Fruit fly (Drosophila melanogaster) whole organism, embryonic: ENCODE measurements around the gene CG10863.
A peak's percentile ranks its signal among the peaks of the same experiment; 100 is the strongest.

ENCODE experiments used
- B-H2 ChIP-seq: fragments of 200-800 bp; sonication (Bioruptor generic); optimal IDR thresholded peaks from 2 replicates; lab custom pipeline; 2018; ENCODE audit warnings: missing biosample characterization, mild to moderate bottlenecking, missing genetic modification characterization
- Bgb ChIP-seq: fragments of 200-800 bp; sonication (Bioruptor generic); IDR thresholded peaks from 2 replicates; pipeline ENCODE4 v1.3.6; 2022; ENCODE audit warnings: missing biosample characterization, missing genetic modification characterization; ENCODE audit not compliant: partially characterized antibody
- Blimp-1 ChIP-seq: fragments of 200-800 bp; sonication (Bioruptor generic); optimal IDR thresholded peaks from 3 replicates; lab custom pipeline; 2018; ENCODE audit warnings: missing biosample characterization, missing genetic modification characterization, mild to moderate bottlenecking, moderate library complexity, missing genetic modification reagents
- BtbVII ChIP-seq: fragments of 200-800 bp; sonication (Bioruptor generic); optimal IDR thresholded peaks from 3 replicates; lab custom pipeline; 2017; ENCODE audit warnings: missing biosample characterization, mild to moderate bottlenecking, missing genetic modification characterization
- CG10543 ChIP-seq: fragments of 200-800 bp; sonication (Bioruptor generic); optimal IDR thresholded peaks from 3 replicates; lab custom pipeline; 2017; ENCODE audit warnings: missing biosample characterization, mild to moderate bottlenecking, missing genetic modification characterization, moderate library complexity
- CG11247 ChIP-seq: fragments of 200-800 bp; sonication (Bioruptor generic); IDR thresholded peaks from 2 replicates; pipeline ENCODE4 v1.3.6; 2022; ENCODE audit warnings: missing biosample characterization, missing genetic modification characterization
- CG15514 ChIP-seq: fragments of 200-800 bp; sonication (Bioruptor generic); optimal IDR thresholded peaks from 3 replicates; lab custom pipeline; 2017; ENCODE audit warnings: missing biosample characterization, missing genetic modification characterization, mild to moderate bottlenecking, moderate library complexity, missing genetic modification reagents
- CG17361 ChIP-seq: fragments of 200-800 bp; sonication (Bioruptor generic); IDR thresholded peaks from 3 replicates; pipeline ENCODE4 v1.3.6; 2022; ENCODE audit warnings: missing biosample characterization, missing genetic modification characterization
- CG18262 ChIP-seq: fragments of 200-800 bp; optimal IDR thresholded peaks from 3 replicates; lab custom pipeline; 2019; ENCODE audit warnings: missing biosample characterization, mild to moderate bottlenecking, missing genetic modification characterization, moderate library complexity
- CG18599 ChIP-seq: fragments of 200-800 bp; sonication (Bioruptor generic); optimal IDR thresholded peaks from 3 replicates; lab custom pipeline; 2017; ENCODE audit warnings: missing biosample characterization, missing genetic modification characterization, mild to moderate bottlenecking, moderate library complexity, missing genetic modification reagents
- CG2120 ChIP-seq: fragments of 200-800 bp; sonication (Bioruptor generic); optimal IDR thresholded peaks from 3 replicates; lab custom pipeline; 2016; ENCODE audit warnings: missing biosample characterization, missing genetic modification characterization
- CG2199 ChIP-seq: fragments of 200-800 bp; sonication (Bioruptor generic); IDR thresholded peaks from 3 replicates; pipeline ENCODE4 v1.3.6; 2022; ENCODE audit warnings: missing biosample characterization, missing genetic modification characterization
- CG2678 ChIP-seq: fragments of 200-800 bp; sonication (Bioruptor generic); optimal IDR thresholded peaks from 3 replicates; lab custom pipeline; 2019; ENCODE audit warnings: missing biosample characterization, mild to moderate bottlenecking, missing genetic modification characterization, moderate library complexity
- CG2889 ChIP-seq: fragments of 200-800 bp; sonication (Bioruptor generic); IDR thresholded peaks from 3 replicates; pipeline ENCODE4 v1.3.6; 2022; ENCODE audit warnings: missing biosample characterization, missing genetic modification characterization
- CG6683 ChIP-seq: fragments of 200-800 bp; sonication (Bioruptor generic); optimal IDR thresholded peaks from 2 replicates; lab custom pipeline; 2017; ENCODE audit warnings: missing biosample characterization, mild to moderate bottlenecking, missing genetic modification characterization, missing genetic modification reagents
- CG6765 ChIP-seq: fragments of 200-800 bp; sonication (Bioruptor generic); optimal IDR thresholded peaks from 3 replicates; lab custom pipeline; 2017; ENCODE audit warnings: missing biosample characterization, mild to moderate bottlenecking, missing genetic modification characterization
- CG7745 ChIP-seq: fragments of 200-800 bp; sonication (Bioruptor generic); optimal IDR thresholded peaks from 2 replicates; lab custom pipeline; 2018; ENCODE audit warnings: missing biosample characterization, mild to moderate bottlenecking, missing genetic modification characterization, moderate library complexity
- CG8281 ChIP-seq: fragments of 200-800 bp; sonication (Bioruptor generic); optimal IDR thresholded peaks from 2 replicates; lab custom pipeline; 2018; ENCODE audit warnings: missing biosample characterization, mild to moderate bottlenecking, missing genetic modification characterization, moderate library complexity
- CG8290 ChIP-seq, 3 experiments: fragments of 200-800 bp; sonication (Bioruptor generic); optimal IDR thresholded peaks; 2 replicates each; lab custom pipeline; 2016 to 2019; ENCODE audit warnings: missing biosample characterization in 3 of 3, missing genetic modification characterization in 3 of 3, mild to moderate bottlenecking in 2 of 3, moderate library complexity in 1 of 3
- CG8765 ChIP-seq: fragments of 200-800 bp; sonication (Bioruptor generic); IDR thresholded peaks from 2 replicates; pipeline ENCODE4 v1.3.6; 2022; ENCODE audit warnings: missing biosample characterization, missing genetic modification characterization
- ERR ChIP-seq: fragments of 200-800 bp; sonication (Bioruptor generic); optimal IDR thresholded peaks from 2 replicates; lab custom pipeline; 2016; ENCODE audit warnings: missing biosample characterization, missing genetic modification characterization
- Fer1 ChIP-seq: fragments of 200-800 bp; sonication (Bioruptor generic); optimal IDR thresholded peaks from 2 replicates; lab custom pipeline; 2017; ENCODE audit warnings: missing biosample characterization, mild to moderate bottlenecking, missing genetic modification characterization
- Fer3 ChIP-seq: fragments of 200-800 bp; sonication (Bioruptor generic); optimal IDR thresholded peaks from 2 replicates; lab custom pipeline; 2018; ENCODE audit warnings: missing biosample characterization, mild to moderate bottlenecking, missing genetic modification characterization, moderate library complexity
- Hmr ChIP-seq: fragments of 200-800 bp; sonication (Bioruptor generic); optimal IDR thresholded peaks from 3 replicates; lab custom pipeline; 2017; ENCODE audit warnings: mild to moderate bottlenecking, missing biosample characterization, missing genetic modification reagents, missing genetic modification characterization
- Hmx ChIP-seq: fragments of 200-800 bp; sonication (Bioruptor generic); optimal IDR thresholded peaks from 2 replicates; lab custom pipeline; 2016; ENCODE audit warnings: missing biosample characterization, missing genetic modification characterization
- Lim3 ChIP-seq: fragments of 200-800 bp; sonication (Bioruptor generic); IDR thresholded peaks from 2 replicates; pipeline ENCODE4 v1.3.6; 2022; ENCODE audit warnings: missing biosample characterization, missing genetic modification characterization
- NC2α ChIP-seq: fragments of 200-800 bp; sonication (Bioruptor generic); optimal IDR thresholded peaks from 2 replicates; lab custom pipeline; 2016; ENCODE audit warnings: missing biosample characterization, missing genetic modification characterization
- Nf-YB ChIP-seq: fragments of 200-800 bp; sonication (Bioruptor generic); optimal IDR thresholded peaks from 3 replicates; lab custom pipeline; 2019; ENCODE audit warnings: missing biosample characterization, mild to moderate bottlenecking, missing genetic modification characterization, moderate library complexity
- Poxn ChIP-seq: fragments of 200-800 bp; sonication (Bioruptor generic); IDR thresholded peaks from 2 replicates; pipeline ENCODE4 v1.3.6; 2022; ENCODE audit warnings: missing biosample characterization, missing genetic modification characterization
- Ptx1 ChIP-seq: fragments of 200-800 bp; sonication (Bioruptor generic); IDR thresholded peaks from 2 replicates; pipeline ENCODE4 v1.3.6; 2022; ENCODE audit warnings: missing biosample characterization, missing genetic modification characterization
- Rfx ChIP-seq: fragments of 200-800 bp; sonication (Bioruptor generic); IDR thresholded peaks from 2 replicates; pipeline ENCODE4 v1.3.6; 2022; ENCODE audit warnings: missing biosample characterization, missing genetic modification characterization
- Side ChIP-seq: fragments of 200-800 bp; sonication (Bioruptor generic); optimal IDR thresholded peaks from 2 replicates; lab custom pipeline; 2016; ENCODE audit warnings: missing biosample characterization, missing genetic modification characterization
- caup ChIP-seq: fragments of 200-800 bp; sonication (Bioruptor generic); optimal IDR thresholded peaks from 3 replicates; lab custom pipeline; 2017; ENCODE audit warnings: missing biosample characterization, mild to moderate bottlenecking, missing genetic modification characterization, moderate library complexity; ENCODE audit not compliant: severe bottlenecking
- cwo ChIP-seq: fragments of 200-800 bp; sonication (Bioruptor generic); optimal IDR thresholded peaks from 3 replicates; lab custom pipeline; 2017; ENCODE audit warnings: missing biosample characterization, missing genetic modification characterization, mild to moderate bottlenecking, moderate library complexity, missing genetic modification reagents
- ewg ChIP-seq: fragments of 200-800 bp; sonication (Bioruptor generic); optimal IDR thresholded peaks from 3 replicates; lab custom pipeline; 2017; ENCODE audit warnings: mild to moderate bottlenecking, missing biosample characterization, missing genetic modification reagents, missing genetic modification characterization
- fd3F ChIP-seq: fragments of 200-800 bp; sonication (Bioruptor generic); optimal IDR thresholded peaks from 2 replicates; lab custom pipeline; 2018; ENCODE audit warnings: missing biosample characterization, mild to moderate bottlenecking, missing genetic modification characterization, moderate library complexity
- ftz-f1 ChIP-seq: fragments of 200-800 bp; sonication (Bioruptor generic); optimal IDR thresholded peaks from 2 replicates; lab custom pipeline; 2016; ENCODE audit warnings: missing biosample characterization, missing genetic modification characterization
- jumu ChIP-seq: fragments of 200-800 bp; sonication (Bioruptor generic); optimal IDR thresholded peaks from 3 replicates; lab custom pipeline; 2016; ENCODE audit warnings: missing biosample characterization, missing genetic modification characterization
- lab ChIP-seq: fragments of 200-800 bp; sonication (Bioruptor generic); optimal IDR thresholded peaks from 3 replicates; lab custom pipeline; 2017; ENCODE audit warnings: missing biosample characterization, missing genetic modification characterization, mild to moderate bottlenecking, moderate library complexity, missing genetic modification reagents
- lbe ChIP-seq: fragments of 200-800 bp; sonication (Bioruptor generic); optimal IDR thresholded peaks from 2 replicates; lab custom pipeline; 2016; ENCODE audit warnings: missing biosample characterization, mild to moderate bottlenecking, missing genetic modification characterization
- mam ChIP-seq: fragments of 200-800 bp; sonication (Bioruptor generic); optimal IDR thresholded peaks from 3 replicates; lab custom pipeline; 2016; ENCODE audit warnings: missing biosample characterization, missing genetic modification characterization
- pros ChIP-seq: fragments of 200-800 bp; sonication (Bioruptor generic); optimal IDR thresholded peaks from 3 replicates; lab custom pipeline; 2019; ENCODE audit warnings: missing biosample characterization, mild to moderate bottlenecking, missing genetic modification characterization, moderate library complexity
- psq ChIP-seq: fragments of 200-800 bp; sonication (Bioruptor generic); optimal IDR thresholded peaks from 2 replicates; lab custom pipeline; 2017; ENCODE audit warnings: missing biosample characterization, missing genetic modification characterization
- schlank ChIP-seq: fragments of 200-800 bp; sonication (Bioruptor generic); optimal IDR thresholded peaks from 2 replicates; lab custom pipeline; 2018; ENCODE audit warnings: missing biosample characterization, mild to moderate bottlenecking, missing genetic modification characterization
- sd ChIP-seq: fragments of 200-800 bp; sonication (Bioruptor generic); optimal IDR thresholded peaks from 3 replicates; lab custom pipeline; 2018; ENCODE audit warnings: missing biosample characterization, mild to moderate bottlenecking, missing genetic modification characterization, moderate library complexity
- sens ChIP-seq: fragments of 200-800 bp; sonication (Bioruptor generic); peaks from one replicate; lab custom pipeline; 2016; ENCODE audit warnings: missing biosample characterization, missing genetic modification characterization
- usp ChIP-seq: fragments of >200 bp; optimal IDR thresholded peaks from 2 replicates; lab custom pipeline; 2017; ENCODE audit warnings: missing biosample characterization, missing genetic modification characterization

The CG10863 gene

DNA sequence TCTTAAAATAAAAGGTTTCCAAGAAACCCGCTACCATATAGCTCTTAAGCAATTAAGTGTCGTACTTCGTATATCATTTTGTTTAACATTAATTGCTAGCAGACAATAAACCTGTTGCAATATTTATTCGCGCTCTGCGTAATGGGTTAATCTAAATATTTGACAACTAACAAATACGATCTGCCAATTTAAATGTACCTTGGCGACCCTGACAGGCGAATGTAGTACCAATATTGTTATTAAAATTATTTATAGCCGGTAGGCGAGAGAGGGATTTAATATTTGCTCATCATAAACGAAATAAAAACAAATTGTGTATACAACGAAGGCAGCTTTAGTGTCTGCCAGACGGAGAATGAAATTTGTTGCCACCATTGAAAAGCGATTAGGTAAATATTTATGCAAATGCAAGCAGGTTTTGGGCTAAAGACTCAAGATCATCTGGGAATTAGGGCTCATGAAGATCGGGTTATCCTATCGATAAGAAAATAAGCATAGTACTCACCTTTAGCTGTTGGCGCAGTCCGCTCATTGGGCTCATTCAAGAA, 9.4 kb downstream of the CG10863 start (continued):
- TF ChIP-seq CG6683, result peak; percentile 3
- TF ChIP-seq CG2678 (tag; lab: Kevin White, UChicago), result peak; percentile 64

DNA sequence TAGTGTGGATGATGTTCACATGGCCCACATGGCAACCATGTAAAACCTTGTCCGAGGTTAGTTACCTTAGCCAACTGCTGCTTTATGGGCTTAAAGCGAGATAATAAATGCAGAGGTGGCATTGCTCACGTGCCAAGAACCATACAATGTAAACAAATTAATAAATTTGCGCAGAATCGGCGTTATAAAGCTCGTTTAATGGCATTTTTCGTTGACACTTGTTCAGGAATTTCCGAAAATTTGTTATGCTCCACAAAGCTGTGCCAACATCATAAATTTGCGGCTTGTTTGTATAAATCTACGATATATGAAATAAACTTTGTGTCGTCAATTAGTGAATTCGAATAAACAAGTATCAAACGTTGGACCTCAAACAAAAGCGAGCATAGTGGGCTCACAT, 10.5 kb downstream of the CG10863 start:
- TF ChIP-seq caup (GFP tag; lab: Kevin White, UChicago), result peak; percentile 25
- peak; percentile 14 for TF ChIP-seq CG2678 (tag; lab: Kevin White, UChicago)
- no peak for TF ChIP-seq CG17361 (GFP tag; lab: Robert Waterston, UW)
- peak; percentile 41 for TF ChIP-seq CG6765 (GFP tag; lab: Kevin White, UChicago)
- TF ChIP-seq sens, result peak; percentile 42
- no peak for TF ChIP-seq Ptx1 (GFP tag; lab: Robert Waterston, UW)
- no peak for TF ChIP-seq Hmx (GFP tag; lab: Kevin White, UChicago)
- peak; percentile 15 for TF ChIP-seq schlank (tag; lab: Kevin White, UChicago)
- TF ChIP-seq CG2889 (GFP tag; lab: Robert Waterston, UW), result no peak
- TF ChIP-seq Hmr (GFP tag; lab: Kevin White, UChicago), result peak; percentile 52
- TF ChIP-seq CG10543 (GFP tag; lab: Kevin White, UChicago), result peak; percentile 6
- TF ChIP-seq cwo (GFP tag; lab: Kevin White, UChicago), result peak; percentile 64
- TF ChIP-seq sd (tag; lab: Kevin White, UChicago), result peak; percentile 91
- TF ChIP-seq pros, result no peak
- TF ChIP-seq usp, result no peak
- no peak for TF ChIP-seq Rfx (GFP tag; lab: Robert Waterston, UW)
- no peak for TF ChIP-seq mam (GFP tag; lab: Kevin White, UChicago)
- peak; percentile 38 for TF ChIP-seq lab (GFP tag; lab: Kevin White, UChicago)
- peak; percentile 5 for TF ChIP-seq CG2120 (GFP tag; lab: Kevin White, UChicago)
- TF ChIP-seq fd3F (GFP tag; lab: Kevin White, UChicago), result peak; percentile 0
- no peak for TF ChIP-seq Lim3 (GFP tag; lab: Robert Waterston, UW)
- TF ChIP-seq B-H2, result peak; percentile 24
- peak; percentile 51 for TF ChIP-seq CG18599
- TF ChIP-seq CG8281 (tag; lab: Kevin White, UChicago), result no peak
- TF ChIP-seq Fer3 (tag; lab: Kevin White, UChicago), result peak; percentile 12
- TF ChIP-seq CG18262 (tag; lab: Kevin White, UChicago), result no peak
- TF ChIP-seq Fer1 (GFP tag; lab: Kevin White, UChicago), result peak; percentile 15
- no peak for TF ChIP-seq CG8290 (GFP tag; optimal IDR thresholded peaks at IDR 0.05; lab: Kevin White, UChicago)
- TF ChIP-seq CG8290 (tag; optimal IDR thresholded peaks at IDR 0.05; lab: Kevin White, UChicago), result peak in 1 of 2 experiments; percentile 14
- TF ChIP-seq CG15514, result peak; percentile 19
- TF ChIP-seq, all 482 proteins: peak for 18

DNA sequence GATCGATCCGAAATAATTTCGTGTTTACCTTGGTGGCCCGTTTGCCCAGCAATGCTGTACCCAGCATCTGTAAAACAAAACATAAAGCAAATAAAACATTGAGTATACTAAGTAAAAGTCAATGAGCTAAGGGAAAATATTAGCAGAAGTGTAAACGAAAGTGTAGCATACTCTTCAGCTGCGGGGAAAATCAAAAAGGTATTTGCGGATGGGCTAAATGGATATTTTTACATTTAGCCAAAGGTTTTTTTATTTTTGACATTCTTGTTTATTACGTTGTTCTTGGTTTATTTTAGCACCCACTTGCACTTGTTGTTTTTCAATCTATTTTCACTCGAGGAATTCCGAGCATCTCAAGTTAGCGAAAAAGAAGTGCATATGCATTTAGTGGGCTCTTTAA, 11.3 kb downstream of the CG10863 start:
- no peak for TF ChIP-seq psq (GFP tag; lab: Kevin White, UChicago)
- TF ChIP-seq Nf-YB, result no peak
- peak; percentile 29 for TF ChIP-seq Blimp-1 (GFP tag; lab: Kevin White, UChicago)
- no peak for TF ChIP-seq CG7745 (tag; lab: Kevin White, UChicago)
- peak; percentile 29 for TF ChIP-seq BtbVII (GFP tag; lab: Kevin White, UChicago)
- TF ChIP-seq CG11247 (GFP tag; lab: Robert Waterston, UW), result no peak
- TF ChIP-seq Side (GFP tag; lab: Kevin White, UChicago), result no peak
- TF ChIP-seq Bgb (GFP tag; lab: Robert Waterston, UW), result peak; percentile 31; the same call in 1 of the 2 replicates
- TF ChIP-seq jumu, result no peak
- TF ChIP-seq Fer1 (GFP tag; lab: Kevin White, UChicago), result no peak
- peak; percentile 79; the same call in 1 of the 3 replicates for TF ChIP-seq CG2199
- TF ChIP-seq ewg, result no peak
- no peak for TF ChIP-seq ftz-f1 (GFP tag; lab: Kevin White, UChicago)
- no peak for TF ChIP-seq ERR (GFP tag; lab: Kevin White, UChicago)
- TF ChIP-seq NC2α (GFP tag; lab: Kevin White, UChicago), result no peak
- no peak for TF ChIP-seq lbe (GFP tag; lab: Kevin White, UChicago)
- no peak for TF ChIP-seq CG8765 (GFP tag; lab: Robert Waterston, UW)
- TF ChIP-seq Poxn, result no peak
